Fruit fly (Drosophila melanogaster): ENCODE data around the gene Mon1.

DNA sequence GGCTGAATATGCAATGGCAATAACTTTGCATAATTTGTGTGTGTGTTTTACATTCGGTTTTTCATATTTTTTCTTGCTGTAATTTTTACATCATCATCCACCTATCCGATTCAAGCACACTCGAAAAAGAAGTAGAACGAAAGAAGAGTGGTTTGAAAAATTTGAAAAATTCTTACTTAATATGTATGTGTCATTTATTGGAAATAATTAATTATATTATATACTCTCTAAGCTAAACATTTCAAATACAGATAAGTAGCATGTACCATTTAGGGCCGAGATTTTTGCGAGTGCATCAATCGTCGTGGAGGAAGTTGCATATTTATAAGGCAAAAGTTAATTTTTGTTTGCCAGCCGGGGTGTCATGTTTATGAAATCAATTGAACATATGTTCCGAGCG is 44.3 kb upstream of the Mon1 start:
- no peak for TF ChIP-seq h (optimal IDR thresholded peaks at IDR 0.05)
- TF ChIP-seq psq (optimal IDR thresholded peaks at IDR 0.05) = no peak
- no peak for TF ChIP-seq ttk (optimal IDR thresholded peaks at IDR 0.05)
- no peak for TF ChIP-seq insv (optimal IDR thresholded peaks at IDR 0.05)
- no peak for TF ChIP-seq Sin3A (optimal IDR thresholded peaks at IDR 0.05)
